Worm (Caenorhabditis elegans): Measurements from ENCODE around the gene M03F4.6.

The M03F4.6 gene

DNA sequence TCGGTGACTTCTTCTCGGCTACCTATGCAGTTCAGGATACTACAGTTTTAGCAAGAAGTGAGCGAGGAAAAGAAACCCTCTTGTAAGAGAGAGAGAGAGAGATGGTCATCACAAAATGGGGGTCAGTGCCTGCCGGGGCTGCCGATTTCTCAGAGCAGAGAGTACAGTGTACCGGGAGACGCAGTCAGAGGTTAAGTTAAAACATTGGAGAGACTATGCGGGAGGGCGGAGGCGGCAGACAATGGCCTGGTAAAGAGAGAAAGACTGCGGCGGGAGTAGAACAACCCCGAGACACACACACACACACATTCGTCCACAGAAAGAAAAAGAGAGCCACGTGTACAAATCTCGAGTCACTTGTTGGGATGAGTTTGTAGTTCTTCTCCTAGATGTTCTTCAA is 2.3 kb upstream of the M03F4.6 start (continued):
- TF ChIP-seq ceh-14 (tag; optimal IDR thresholded peaks at IDR 0.05) (no peak), gmeb-2 (tag; optimal IDR thresholded peaks at IDR 0.05) (no peak), pag-3 (tag; optimal IDR thresholded peaks at IDR 0.05; ENCODE audit: borderline replicate concordance) (no peak), ceh-30 (tag; optimal IDR thresholded peaks at IDR 0.05) (no peak), mec-3 (tag; optimal IDR thresholded peaks at IDR 0.05; ENCODE audit: borderline replicate concordance) (no peak), pros-1 (tag; optimal IDR thresholded peaks at IDR 0.05) (no peak), ceh-18 (tag; optimal IDR thresholded peaks at IDR 0.05) (peak; percentile 28), Y22D7AL.16 (tag; optimal IDR thresholded peaks at IDR 0.05) (no peak), pha-4 (tag; optimal IDR thresholded peaks at IDR 0.05) (no peak), lin-11 (tag; optimal IDR thresholded peaks at IDR 0.05) (no peak), hlh-30 (tag; optimal IDR thresholded peaks at IDR 0.05; ENCODE audit: insufficient read depth) (peak; percentile 85), nfya-1 (tag; optimal IDR thresholded peaks at IDR 0.05) (no peak), ceh-19 (GFP tag; optimal IDR thresholded peaks at IDR 0.05) (peak; percentile 12), hlh-8 (tag; optimal IDR thresholded peaks at IDR 0.05) (no peak), che-1 (tag; optimal IDR thresholded peaks at IDR 0.05) (no peak), C38D4.7 (GFP tag; optimal IDR thresholded peaks at IDR 0.05) (no peak), ceh-22 (tag; optimal IDR thresholded peaks at IDR 0.05) (no peak), elt-2 (tag; optimal IDR thresholded peaks at IDR 0.05) (no peak), eyg-1 (tag; optimal IDR thresholded peaks at IDR 0.05) (no peak), ceh-31 (tag; optimal IDR thresholded peaks at IDR 0.05) (peak; percentile 43), dve-1 (tag; optimal IDR thresholded peaks at IDR 0.05) (no peak), K09A11.1 (tag; optimal IDR thresholded peaks at IDR 0.05; ENCODE audit: insufficient read depth) (no peak), unc-42 (tag; optimal IDR thresholded peaks at IDR 0.05) (no peak), rnt-1 (tag; optimal IDR thresholded peaks at IDR 0.05) (peak; percentile 33), ceh-9 (tag; optimal IDR thresholded peaks at IDR 0.05) (no peak)

DNA sequence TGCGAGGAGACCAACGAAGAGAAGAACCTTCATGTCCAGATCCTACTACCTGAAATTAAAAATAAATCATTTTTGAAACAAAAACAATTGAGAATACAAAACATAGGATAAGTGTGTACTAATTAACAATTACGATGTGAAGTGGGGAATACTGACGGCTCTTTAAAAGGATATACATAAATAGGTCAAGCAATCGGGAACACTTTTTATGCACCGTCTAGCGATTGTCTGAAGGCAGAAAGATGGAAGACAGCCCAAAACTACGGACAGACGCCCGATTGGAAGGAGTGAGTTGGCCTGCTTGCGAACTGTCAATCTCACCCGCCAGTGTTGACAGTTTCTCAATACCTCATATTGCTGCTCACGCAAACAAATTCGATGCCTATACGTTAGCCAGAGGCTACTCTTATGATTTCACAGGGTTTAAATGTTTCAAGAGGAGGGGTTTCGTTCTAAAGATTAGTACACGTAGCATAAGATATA is 1.8 kb upstream of the M03F4.6 start, which contains the start of gene calu-1:
Gene calu-1, minus strand, starts transcription at position 51 of the 483 bp plus-strand sequence.
- TF ChIP-seq ttx-3 (tag; optimal IDR thresholded peaks at IDR 0.05) (no peak), ceh-45 (GFP tag; IDR thresholded peaks at IDR 0.05) (no peak), che-1 (tag; optimal IDR thresholded peaks at IDR 0.05) (no peak), rnt-1 (tag; optimal IDR thresholded peaks at IDR 0.05) (no peak), lin-11 (tag; optimal IDR thresholded peaks at IDR 0.05) (no peak), ceh-9 (tag; optimal IDR thresholded peaks at IDR 0.05) (no peak), ceh-18 (tag; optimal IDR thresholded peaks at IDR 0.05) (no peak), npax-4 (tag; optimal IDR thresholded peaks at IDR 0.05) (no peak), pag-3 (tag; optimal IDR thresholded peaks at IDR 0.05; ENCODE audit: borderline replicate concordance) (no peak), tbx-7 (tag; optimal IDR thresholded peaks at IDR 0.05) (no peak), unc-3 (GFP tag; conservative IDR thresholded peaks at IDR 0.05) (no peak), unc-3 (tag; optimal IDR thresholded peaks at IDR 0.05) (no peak), lim-6 (tag; optimal IDR thresholded peaks at IDR 0.05) (no peak), pat-9 (tag; optimal IDR thresholded peaks at IDR 0.05) (no peak), pros-1 (tag; optimal IDR thresholded peaks at IDR 0.05) (no peak), sox-2 (GFP tag; IDR thresholded peaks at IDR 0.05) (no peak), ets-4 (tag; optimal IDR thresholded peaks at IDR 0.05) (no peak)

DNA sequence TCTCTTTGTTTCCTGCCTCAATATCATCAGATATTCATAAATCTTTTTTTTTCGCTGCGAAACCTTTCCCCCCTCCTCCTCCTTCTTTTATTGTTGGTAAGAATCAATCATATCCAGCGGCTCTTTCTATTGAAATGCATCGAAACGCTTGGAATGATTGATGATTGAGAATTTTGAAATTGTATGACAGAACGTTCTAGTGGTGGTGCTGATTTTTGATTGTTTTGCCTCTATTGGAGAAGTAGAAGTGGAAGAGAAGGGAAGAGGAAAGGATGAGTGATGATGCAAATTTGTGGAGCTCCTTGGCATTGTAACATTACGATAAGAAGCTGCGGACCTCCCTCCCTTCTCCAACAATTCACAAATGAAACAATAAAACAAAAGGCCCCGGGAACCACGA is 3.5 kb downstream of the M03F4.6 start:
- TF ChIP-seq T23F11.4 (GFP tag; optimal IDR thresholded peaks at IDR 0.05): no peak
- TF ChIP-seq ceh-14 (tag; optimal IDR thresholded peaks at IDR 0.05): no peak
- no peak for TF ChIP-seq pha-2 (tag; optimal IDR thresholded peaks at IDR 0.05)
- TF ChIP-seq unc-55 (GFP tag; optimal IDR thresholded peaks at IDR 0.05): peak; percentile 73
- TF ChIP-seq F13H6.1 (tag; optimal IDR thresholded peaks at IDR 0.05): no peak
